Worm (Caenorhabditis elegans) whole organism, mixed stage, embryonic: ENCODE measurements around the gene C55C3.4.

Source experiments
- blmp-1 ChIP-seq: fragments of 150-350 bp; optimal IDR thresholded peaks from 2 replicates; lab custom pipeline; 2014; ENCODE audit warnings: missing biosample characterization, missing genetic modification characterization
- elt-1 ChIP-seq: sonication (generic microtip); optimal IDR thresholded peaks from 2 replicates; lab custom pipeline; 2017; ENCODE audit warnings: missing genetic modification characterization, mild to moderate bottlenecking, missing compliant biosample characterization, antibody characterized with exemption, moderate library complexity, borderline replicate concordance; ENCODE audit not compliant: insufficient read depth
- lsy-2 ChIP-seq: fragments of 150-350 bp; optimal IDR thresholded peaks from 2 replicates; lab custom pipeline; 2014; ENCODE audit warnings: missing biosample characterization, missing genetic modification characterization
- nhr-12 ChIP-seq: fragments of 150-350 bp; optimal IDR thresholded peaks from 2 replicates; lab custom pipeline; 2014; ENCODE audit warnings: missing biosample characterization, missing genetic modification characterization

DNA sequence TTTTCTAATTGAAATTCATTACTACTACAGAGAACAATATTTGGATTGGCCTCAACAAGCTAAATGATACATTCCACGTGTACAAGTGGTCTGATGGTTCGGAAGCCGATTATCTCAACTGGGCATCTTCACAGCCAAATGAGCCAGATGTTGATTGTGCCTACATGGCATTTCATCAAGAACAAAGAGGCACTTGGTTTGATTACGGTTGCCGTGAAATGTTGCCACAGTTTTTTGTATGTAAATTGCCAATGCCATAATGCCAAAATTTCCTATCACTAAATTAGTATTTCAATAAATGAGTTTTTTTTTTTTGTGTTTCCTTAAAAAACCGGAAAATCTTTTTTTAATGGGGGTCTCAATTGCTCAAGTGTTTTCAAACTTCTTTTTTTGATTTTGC lies 23.3 kb downstream of the C55C3.4 start:
- TF ChIP-seq lsy-2 (tag; lab: Kevin White, UChicago) (no peak), elt-1 (tag; lab: Kevin White, UChicago) (no peak), nhr-12 (tag; lab: Kevin White, UChicago) (no peak), blmp-1 (tag; lab: Kevin White, UChicago) (no peak)
